Fruit fly (Drosophila melanogaster): ENCODE measurements around the gene Trf5.

DNA sequence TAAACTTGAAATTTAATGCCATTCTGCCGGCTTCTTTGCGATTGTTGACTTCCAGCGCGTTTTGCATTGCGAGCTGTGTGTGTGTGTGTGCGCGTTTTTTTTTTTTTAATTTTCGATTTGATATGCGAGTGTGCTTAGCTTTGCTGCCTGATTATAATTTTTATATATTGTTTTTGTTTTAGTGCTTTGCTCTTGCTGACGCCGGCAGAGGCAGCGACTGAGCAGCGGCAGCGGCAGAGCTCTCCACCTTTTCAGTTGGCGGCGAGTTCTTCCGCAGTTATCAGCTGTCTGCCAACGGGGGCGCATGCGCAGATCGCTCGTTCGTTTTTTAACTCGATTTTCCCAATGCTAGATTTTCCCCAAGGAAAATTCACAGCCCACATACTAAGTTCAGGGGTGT, 39.3 kb upstream of the Trf5 start:
- TF ChIP-seq CTCF (optimal IDR thresholded peaks at IDR 0.05), result no peak
- no peak for TF ChIP-seq CG8478 (optimal IDR thresholded peaks at IDR 0.05)
